Worm (Caenorhabditis elegans): ENCODE measurements around the gene klp-12.

ce11 chrIV:11326939-11327565 is 32.6 kb downstream of the klp-12 start, which contains the start of gene B0035.21:
- TF ChIP-seq unc-39 (tag; optimal IDR thresholded peaks at IDR 0.05) = no peak
- TF ChIP-seq fkh-10 (GFP tag; optimal IDR thresholded peaks at IDR 0.05) = no peak
- no peak for TF ChIP-seq ztf-11 (tag; optimal IDR thresholded peaks at IDR 0.05)
